Worm (Caenorhabditis elegans) whole organism, young adult: ENCODE measurements around the gene fbxb-53.

Experiments used
- C17E4.6 ChIP-seq: fragments of 200-800 bp; sonication (Bioruptor generic); IDR thresholded peaks from 2 replicates; pipeline ENCODE4 v1.3.6; 2022; ENCODE audit warnings: missing genetic modification reagents, missing genetic modification characterization, missing compliant biosample characterization
- D2030.7 ChIP-seq: fragments of 200-800 bp; sonication (Bioruptor generic); IDR thresholded peaks from 2 replicates; pipeline ENCODE4 v1.3.6; 2022; ENCODE audit warnings: missing genetic modification reagents, missing genetic modification characterization, missing compliant biosample characterization
- F10E7.11 ChIP-seq: sonication (generic microtip); optimal IDR thresholded peaks from 2 replicates; lab custom pipeline; 2017; ENCODE audit warnings: mild to moderate bottlenecking, missing genetic modification characterization, moderate library complexity, missing compliant biosample characterization
- F39B2.1 ChIP-seq: fragments of 200-800 bp; sonication (Bioruptor generic); IDR thresholded peaks from 2 replicates; pipeline ENCODE4 v1.3.6; 2022; ENCODE audit warnings: missing genetic modification reagents, missing genetic modification characterization, missing compliant biosample characterization
- F57A8.1 ChIP-seq: fragments of 200-800 bp; sonication (Bioruptor generic); optimal IDR thresholded peaks from 2 replicates; lab custom pipeline; 2018; ENCODE audit warnings: mild to moderate bottlenecking, missing genetic modification characterization, moderate library complexity, missing compliant biosample characterization
- ama-1 ChIP-seq, 3 experiments: fragments of 150-350 bp in 1 of 3; sonication (generic microtip) in 2 of 3; optimal IDR thresholded peaks; 2 replicates each; lab custom pipeline; 2014 to 2018; ENCODE audit warnings: missing biosample characterization in 2 of 3, missing genetic modification characterization in 2 of 3, missing genetic modification reagents in 2 of 3
- lsy-27 ChIP-seq: sonication (generic microtip); optimal IDR thresholded peaks from 2 replicates; lab custom pipeline; 2017; ENCODE audit warnings: missing genetic modification characterization, mild to moderate bottlenecking, missing compliant biosample characterization, antibody characterized with exemption, missing genotype, borderline replicate concordance; ENCODE audit not compliant: insufficient read depth
- mes-4 ChIP-seq: sonication (generic microtip); optimal IDR thresholded peaks from 2 replicates; lab custom pipeline; 2016; ENCODE audit warnings: missing genotype, missing genetic modification characterization, missing compliant biosample characterization
- pha-4 ChIP-seq: fragments of 150-350 bp; sonication (generic microtip); optimal IDR thresholded peaks from 2 replicates; lab custom pipeline; 2014; ENCODE audit warnings: missing biosample characterization, missing genetic modification reagents, missing genetic modification characterization
- repo-1 ChIP-seq: sonication (generic microtip); optimal IDR thresholded peaks from 2 replicates; lab custom pipeline; 2017; ENCODE audit warnings: mild to moderate bottlenecking, missing genetic modification characterization, missing compliant biosample characterization
- unc-62 ChIP-seq: fragments of 150-350 bp; optimal IDR thresholded peaks from 2 replicates; lab custom pipeline; 2014; ENCODE audit warnings: missing biosample characterization, missing genetic modification reagents, missing genetic modification characterization
- ztf-18 ChIP-seq: sonication (generic microtip); optimal IDR thresholded peaks from 2 replicates; lab custom pipeline; 2016; ENCODE audit warnings: missing genotype, mild to moderate bottlenecking, missing genetic modification characterization, missing compliant biosample characterization

ce11 chrII:1712938-1713337 lies 43.7 kb upstream of the fbxb-53 start, which contains the start of gene btb-7:
- TF ChIP-seq ama-1 (optimal IDR thresholded peaks at IDR 0.05; lab: Kevin White, UChicago): no peak
- TF ChIP-seq ama-1 (GFP tag; optimal IDR thresholded peaks at IDR 0.05; lab: Kevin White, UChicago): no peak
- TF ChIP-seq unc-62 (GFP tag; lab: Kevin White, UChicago): no peak
- no peak for TF ChIP-seq F10E7.11 (tag; lab: Kevin White, UChicago)
- no peak for TF ChIP-seq D2030.7 (GFP tag; lab: Robert Waterston, UW)
- TF ChIP-seq mes-4 (tag; lab: Kevin White, UChicago): no peak
- no peak for TF ChIP-seq pha-4 (tag; lab: Kevin White, UChicago)
- no peak for TF ChIP-seq C17E4.6 (GFP tag; lab: Robert Waterston, UW)
- TF ChIP-seq lsy-27 (tag; lab: Kevin White, UChicago): no peak
- no peak for TF ChIP-seq repo-1 (tag; lab: Kevin White, UChicago)
- no peak for TF ChIP-seq F57A8.1 (GFP tag; lab: Kevin White, UChicago)
- no peak for TF ChIP-seq F39B2.1 (GFP tag; lab: Robert Waterston, UW)
- TF ChIP-seq ztf-18 (tag; lab: Kevin White, UChicago): no peak
